Worm (Caenorhabditis elegans): ENCODE measurements around the gene F15E6.6.

F15E6.6 gene

ce11 chrIV:4236025-4236407, 47.9 kb downstream of the F15E6.6 start:
- no peak for TF ChIP-seq nhr-21 (tag; optimal IDR thresholded peaks at IDR 0.05)
- no peak for TF ChIP-seq peb-1 (tag; optimal IDR thresholded peaks at IDR 0.05)
- TF ChIP-seq mab-5 (tag; optimal IDR thresholded peaks at IDR 0.05) = no peak
- TF ChIP-seq sma-9 (GFP tag; optimal IDR thresholded peaks at IDR 0.05) = no peak
- TF ChIP-seq sma-9 (tag; optimal IDR thresholded peaks at IDR 0.05) = no peak
- TF ChIP-seq ztf-1 (GFP tag; conservative IDR thresholded peaks at IDR 0.05) = no peak
- no peak for TF ChIP-seq crh-2 (tag; optimal IDR thresholded peaks at IDR 0.05)
- TF ChIP-seq snpc-4 (tag; optimal IDR thresholded peaks at IDR 0.05) = no peak
- no peak for TF ChIP-seq ztf-4 (tag; optimal IDR thresholded peaks at IDR 0.05)
- TF ChIP-seq R02D3.7 (tag; optimal IDR thresholded peaks at IDR 0.05) = no peak
- TF ChIP-seq mdl-1 (tag; optimal IDR thresholded peaks at IDR 0.05) = no peak
- TF ChIP-seq nhr-12 (tag; optimal IDR thresholded peaks at IDR 0.05) = no peak
- no peak for TF ChIP-seq elt-1 (tag; optimal IDR thresholded peaks at IDR 0.05)
- TF ChIP-seq fos-1 (tag; optimal IDR thresholded peaks at IDR 0.05) = no peak
- TF ChIP-seq skn-1 (tag; optimal IDR thresholded peaks at IDR 0.05) = no peak
- no peak for TF ChIP-seq unc-62 (GFP tag; optimal IDR thresholded peaks at IDR 0.05)
- no peak for TF ChIP-seq elt-3 (tag; optimal IDR thresholded peaks at IDR 0.05)

ce11 chrIV:4235315-4236024, 48.5 kb downstream of the F15E6.6 start, which contains the start of the genes zipt-2.2 and dpy-13:
Gene zipt-2.2 (minus strand): TSS chrIV:4235365.
Gene dpy-13 (plus strand): TSS chrIV:4235614.
- TF ChIP-seq unc-55 (GFP tag; optimal IDR thresholded peaks at IDR 0.05) (no peak), ama-1 (optimal IDR thresholded peaks at IDR 0.05) (peak; percentile 87), nhr-10 (tag; optimal IDR thresholded peaks at IDR 0.05) (no peak), elt-3 (tag; optimal IDR thresholded peaks at IDR 0.05) (no peak), nhr-21 (tag; optimal IDR thresholded peaks at IDR 0.05) (peak; percentile 42), lin-39 (tag; optimal IDR thresholded peaks at IDR 0.05) (no peak)

Measured in whole organism, L2 larva.